Worm (Caenorhabditis elegans) whole organism, L1 larva: ENCODE data around the gene btb-8.

Experiments
- F16B12.6 ChIP-seq: fragments of 150-350 bp; optimal IDR thresholded peaks from 2 replicates; lab custom pipeline; 2014; ENCODE audit warnings: missing biosample characterization, missing genetic modification characterization
- dpl-1 ChIP-seq, 3 experiments: fragments of 150-350 bp in 2 of 3; sonication (generic microtip) in 1 of 3; optimal IDR thresholded peaks; 2 replicates each; lab custom pipeline; 2014 to 2017; ENCODE audit warnings: missing biosample characterization in 3 of 3, missing genetic modification characterization in 3 of 3, missing genetic modification reagents in 3 of 3
- elt-3 ChIP-seq, 6 experiments: fragments of 150-350 bp in 1 of 6; sonication (generic microtip); optimal IDR thresholded peaks; 2 replicates each; lab custom pipeline; 2017 to 2018; ENCODE audit warnings: missing biosample characterization in 6 of 6, missing genetic modification characterization in 6 of 6, inconsistent platforms in 1 of 6
- fkh-10 ChIP-seq: sonication (generic microtip); optimal IDR thresholded peaks from 2 replicates; lab custom pipeline; 2017; ENCODE audit warnings: missing biosample characterization, missing genetic modification reagents, missing genetic modification characterization
- lsy-2 ChIP-seq, 2 experiments: fragments of 150-350 bp; optimal IDR thresholded peaks; 2 replicates each; lab custom pipeline; 2014; ENCODE audit warnings: missing biosample characterization in 2 of 2, missing genetic modification characterization in 2 of 2
- mep-1 ChIP-seq: fragments of 150-350 bp; optimal IDR thresholded peaks from 2 replicates; lab custom pipeline; 2014; ENCODE audit warnings: missing biosample characterization, missing genetic modification characterization
- nhr-90 ChIP-seq: sonication (generic microtip); optimal IDR thresholded peaks from 2 replicates; lab custom pipeline; 2016; ENCODE audit warnings: mild to moderate bottlenecking, missing genetic modification characterization, missing compliant biosample characterization; ENCODE audit not compliant: poor library complexity
- zip-4 ChIP-seq: fragments of 200-800 bp; sonication (Bioruptor generic); optimal IDR thresholded peaks from 2 replicates; lab custom pipeline; 2018; ENCODE audit warnings: mild to moderate bottlenecking, missing genetic modification characterization, moderate library complexity, missing compliant biosample characterization

- no peak for TF ChIP-seq dpl-1 (GFP tag; optimal IDR thresholded peaks at IDR 0.05; lab: Kevin White, UChicago)
- no peak for TF ChIP-seq fkh-10
- TF ChIP-seq zip-4 (GFP tag; lab: Kevin White, UChicago): no peak
- no peak for TF ChIP-seq F16B12.6 (tag; lab: Kevin White, UChicago)
- TF ChIP-seq lsy-2 (tag; optimal IDR thresholded peaks at IDR 0.05; lab: Kevin White, UChicago): no peak
- TF ChIP-seq elt-3 (tag; optimal IDR thresholded peaks at IDR 0.05; lab: Kevin White, UChicago): no peak
- TF ChIP-seq mep-1 (tag; lab: Kevin White, UChicago): no peak
- TF ChIP-seq nhr-90 (tag; lab: Kevin White, UChicago): no peak
Measured at ce11 chrII:1759602-1760001, 37.0 kb downstream of the btb-8 start, which contains the start of gene F36H5.18.
